Worm (Caenorhabditis elegans): ENCODE data around the gene snr-4.

The snr-4 gene

ce11 chrV:11990511-11991127 lies 11.1 kb upstream of the snr-4 start (continued):
- 0 out of 2 replicates have a peak, but pooled peaks have one; percentile 6 for TF ChIP-seq Y53F4B.3 (GFP tag; IDR thresholded peaks at IDR 0.05)
- TF ChIP-seq attf-5 (GFP tag; optimal IDR thresholded peaks at IDR 0.05) = no peak
- no peak for TF ChIP-seq F57C9.4 (tag; optimal IDR thresholded peaks at IDR 0.05)
- no peak for TF ChIP-seq nhr-90 (tag; optimal IDR thresholded peaks at IDR 0.05)
- TF ChIP-seq ets-4 (GFP tag; optimal IDR thresholded peaks at IDR 0.05) = no peak
- TF ChIP-seq lir-1 (GFP tag; conservative IDR thresholded peaks at IDR 0.05) = no peak
- no peak for TF ChIP-seq mxl-1 (tag; optimal IDR thresholded peaks at IDR 0.05)
- no peak for TF ChIP-seq lin-26 (GFP tag; IDR thresholded peaks at IDR 0.05)
- TF ChIP-seq B0035.1 (tag; optimal IDR thresholded peaks at IDR 0.05) = no peak
- no peak for TF ChIP-seq F52B5.7 (tag; optimal IDR thresholded peaks at IDR 0.05)
- 0 out of 2 replicates have a peak, but pooled peaks have one; percentile 14 for TF ChIP-seq hmg-20 (GFP tag; IDR thresholded peaks at IDR 0.05)
- TF ChIP-seq bed-1 (GFP tag; IDR thresholded peaks at IDR 0.05) = no peak
- TF ChIP-seq F22D6.2 (tag; optimal IDR thresholded peaks at IDR 0.05) = no peak
- TF ChIP-seq ztf-26 (tag; optimal IDR thresholded peaks at IDR 0.05) = no peak
- no peak for TF ChIP-seq snpc-1.1 (tag; optimal IDR thresholded peaks at IDR 0.05; ENCODE audit: insufficient read depth)
- TF ChIP-seq ztf-18 (tag; optimal IDR thresholded peaks at IDR 0.05) = no peak
- no peak for TF ChIP-seq T07F8.4 (tag; optimal IDR thresholded peaks at IDR 0.05)
- no peak for TF ChIP-seq egl-44 (GFP tag; IDR thresholded peaks at IDR 0.05)
- peak; percentile 5 for TF ChIP-seq tlf-1 (GFP tag; optimal IDR thresholded peaks at IDR 0.05)
- no peak for TF ChIP-seq snpc-4 (GFP tag; optimal IDR thresholded peaks at IDR 0.05)
- TF ChIP-seq snpc-4 (tag; optimal IDR thresholded peaks at IDR 0.05) = peak in 2 of 4 experiments; percentile 35 to 53
- no peak for TF ChIP-seq lin-54 (GFP tag; optimal IDR thresholded peaks at IDR 0.05)
- TF ChIP-seq K12H6.12 (tag; optimal IDR thresholded peaks at IDR 0.05) = no peak
- 0 out of 2 replicates have a peak, but pooled peaks have one; percentile 23 for TF ChIP-seq Y53G8AR.9 (GFP tag; conservative IDR thresholded peaks at IDR 0.05)
- peak; percentile 5 for TF ChIP-seq repo-1 (tag; optimal IDR thresholded peaks at IDR 0.05)
- 0 out of 2 replicates have a peak, but pooled peaks have one; percentile 20 for TF ChIP-seq D2030.7 (GFP tag; IDR thresholded peaks at IDR 0.05)
- 0 out of 2 replicates have a peak, but pooled peaks have one; percentile 36 for TF ChIP-seq pbrm-1 (GFP tag; IDR thresholded peaks at IDR 0.05)
- no peak for TF ChIP-seq madf-10 (tag; optimal IDR thresholded peaks at IDR 0.05)
- TF ChIP-seq efl-1 (GFP tag; optimal IDR thresholded peaks at IDR 0.05) = no peak
- TF ChIP-seq unc-130 (GFP tag; optimal IDR thresholded peaks at IDR 0.05) = no peak
- peak; percentile 51; the same call in 1 of the 2 replicates for TF ChIP-seq Y79H2A.3 (GFP tag; conservative IDR thresholded peaks at IDR 0.05)
- TF ChIP-seq C17E4.6 (GFP tag; IDR thresholded peaks at IDR 0.05) = peak; percentile 48; the same call in 1 of the 2 replicates
- TF ChIP-seq ceh-27 (GFP tag; optimal IDR thresholded peaks at IDR 0.05) = no peak

- TF ChIP-seq mel-28 (tag; optimal IDR thresholded peaks at IDR 0.05; ENCODE audit: borderline replicate concordance) (no peak), ztf-28 (GFP tag; IDR thresholded peaks at IDR 0.05) (no peak), K11D2.4 (GFP tag; IDR thresholded peaks at IDR 0.05) (no peak), K12H6.12 (tag; optimal IDR thresholded peaks at IDR 0.05) (no peak), atf-7 (tag; optimal IDR thresholded peaks at IDR 0.05) (no peak), nhr-179 (tag; optimal IDR thresholded peaks at IDR 0.05) (no peak), attf-3 (GFP tag; conservative IDR thresholded peaks at IDR 0.05) (no peak), hmg-1.2 (GFP tag; IDR thresholded peaks at IDR 0.05) (no peak), Y79H2A.3 (GFP tag; conservative IDR thresholded peaks at IDR 0.05) (no peak), rec-8 (tag; optimal IDR thresholded peaks at IDR 0.05) (no peak), nhr-120 (GFP tag; IDR thresholded peaks at IDR 0.05) (no peak), snpc-3.4 (tag; optimal IDR thresholded peaks at IDR 0.05) (no peak), hlh-12 (tag; optimal IDR thresholded peaks at IDR 0.05) (no peak), cebp-2 (GFP tag; IDR thresholded peaks at IDR 0.05) (no peak)
Measured at ce11 chrV:11989861-11990260, 10.3 kb upstream of the snr-4 start.

Data from whole organism, young adult.